Fruit fly (Drosophila melanogaster) whole organism, embryonic: ENCODE data around the gene CG17562.

Source experiments
- CG10321 ChIP-seq: fragments of 200-800 bp; sonication (Bioruptor generic); IDR thresholded peaks from 2 replicates; pipeline ENCODE4 v1.3.6; 2022; ENCODE audit warnings: missing biosample characterization, missing genetic modification characterization
- CG10959 ChIP-seq: fragments of 200-800 bp; sonication (Bioruptor generic); IDR thresholded peaks from 2 replicates; pipeline ENCODE4 v1.3.6; 2022; ENCODE audit warnings: missing biosample characterization, missing genetic modification characterization
- CG1233 ChIP-seq: fragments of 200-800 bp; sonication (Bioruptor generic); optimal IDR thresholded peaks from 4 replicates; lab custom pipeline; 2018; ENCODE audit warnings: missing biosample characterization, mild to moderate bottlenecking, missing genetic modification characterization
- CG12391 ChIP-seq: fragments of 200-800 bp; sonication (Bioruptor generic); optimal IDR thresholded peaks from 3 replicates; lab custom pipeline; 2018; ENCODE audit warnings: missing biosample characterization, mild to moderate bottlenecking, missing genetic modification characterization, moderate library complexity
- CG13123 ChIP-seq: fragments of 200-800 bp; sonication (Bioruptor generic); optimal IDR thresholded peaks from 2 replicates; lab custom pipeline; 2016; ENCODE audit warnings: missing biosample characterization, missing genetic modification characterization
- CG15696 ChIP-seq: fragments of 200-800 bp; sonication (Bioruptor generic); optimal IDR thresholded peaks from 2 replicates; lab custom pipeline; 2019; ENCODE audit warnings: missing biosample characterization, mild to moderate bottlenecking, missing genetic modification characterization, moderate library complexity
- CG17912 ChIP-seq: fragments of 200-800 bp; sonication (Bioruptor generic); optimal IDR thresholded peaks from 2 replicates; lab custom pipeline; 2018; ENCODE audit warnings: missing biosample characterization, mild to moderate bottlenecking, missing genetic modification characterization
- CG2712 ChIP-seq: fragments of 200-800 bp; optimal IDR thresholded peaks from 3 replicates; lab custom pipeline; 2019; ENCODE audit warnings: missing biosample characterization, mild to moderate bottlenecking, missing genetic modification characterization, moderate library complexity
- CG31441 ChIP-seq: fragments of 200-800 bp; sonication (Bioruptor generic); IDR thresholded peaks from 2 replicates; pipeline ENCODE4 v1.3.6; 2022; ENCODE audit warnings: missing biosample characterization, missing genetic modification characterization
- CG4328 ChIP-seq: fragments of 200-800 bp; sonication (Bioruptor generic); optimal IDR thresholded peaks from 3 replicates; lab custom pipeline; 2017; ENCODE audit warnings: missing biosample characterization, missing genetic modification reagents, missing genetic modification characterization
- CG4730 ChIP-seq: fragments of 200-800 bp; sonication (Bioruptor generic); IDR thresholded peaks from 2 replicates; pipeline ENCODE4 v1.3.6; 2022; ENCODE audit warnings: missing biosample characterization, missing genetic modification characterization
- CG4854 ChIP-seq: fragments of 200-800 bp; sonication (Bioruptor generic); optimal IDR thresholded peaks from 2 replicates; lab custom pipeline; 2016; ENCODE audit warnings: missing biosample characterization, missing genetic modification characterization, inconsistent platforms
- CG6689 ChIP-seq: fragments of 200-800 bp; sonication (Bioruptor generic); IDR thresholded peaks from 2 replicates; pipeline ENCODE4 v1.3.6; 2022; ENCODE audit warnings: missing biosample characterization, missing genetic modification characterization
- CG8765 ChIP-seq: fragments of 200-800 bp; sonication (Bioruptor generic); IDR thresholded peaks from 2 replicates; pipeline ENCODE4 v1.3.6; 2022; ENCODE audit warnings: missing biosample characterization, missing genetic modification characterization
- Deaf1 ChIP-seq: fragments of 200-800 bp; optimal IDR thresholded peaks from 3 replicates; lab custom pipeline; 2019; ENCODE audit warnings: missing biosample characterization, mild to moderate bottlenecking, missing genetic modification characterization, moderate library complexity
- Dref ChIP-seq: fragments of 200-800 bp; sonication (Bioruptor generic); IDR thresholded peaks from 2 replicates; pipeline ENCODE4 v1.3.6; 2022; ENCODE audit warnings: missing biosample characterization, missing genetic modification characterization
- Drgx ChIP-seq: fragments of 200-800 bp; sonication (Bioruptor generic); IDR thresholded peaks from 2 replicates; pipeline ENCODE4 v1.3.6; 2022; ENCODE audit warnings: missing biosample characterization, missing genetic modification characterization
- ERR ChIP-seq: fragments of 200-800 bp; sonication (Bioruptor generic); optimal IDR thresholded peaks from 2 replicates; lab custom pipeline; 2016; ENCODE audit warnings: missing biosample characterization, missing genetic modification characterization
- NC2β ChIP-seq: fragments of 200-800 bp; sonication (Bioruptor generic); optimal IDR thresholded peaks from 2 replicates; lab custom pipeline; 2016; ENCODE audit warnings: missing biosample characterization, missing genetic modification characterization
- NFAT ChIP-seq: fragments of 200-800 bp; sonication (Bioruptor generic); IDR thresholded peaks from 2 replicates; pipeline ENCODE4 v1.3.6; 2022; ENCODE audit warnings: missing biosample characterization, missing genetic modification characterization
- Nf-YA ChIP-seq: fragments of 200-800 bp; sonication (Bioruptor generic); IDR thresholded peaks from 2 replicates; pipeline ENCODE4 v1.3.6; 2022; ENCODE audit warnings: missing biosample characterization, missing genetic modification characterization
- Nf-YB ChIP-seq: fragments of 200-800 bp; sonication (Bioruptor generic); optimal IDR thresholded peaks from 3 replicates; lab custom pipeline; 2019; ENCODE audit warnings: missing biosample characterization, mild to moderate bottlenecking, missing genetic modification characterization, moderate library complexity
- Nf-YC ChIP-seq: fragments of 200-800 bp; optimal IDR thresholded peaks from 3 replicates; lab custom pipeline; 2019; ENCODE audit warnings: missing biosample characterization, mild to moderate bottlenecking, missing genetic modification characterization, moderate library complexity
- Six4 ChIP-seq: fragments of 200-800 bp; sonication (Bioruptor generic); optimal IDR thresholded peaks from 2 replicates; lab custom pipeline; 2016; ENCODE audit warnings: missing biosample characterization, missing genetic modification characterization
- Ssrp ChIP-seq: fragments of 200-800 bp; sonication (Bioruptor generic); optimal IDR thresholded peaks from 2 replicates; lab custom pipeline; 2018; ENCODE audit warnings: missing biosample characterization, mild to moderate bottlenecking, missing genetic modification characterization, moderate library complexity
- Trl ChIP-seq, 3 experiments: fragments of >200 bp in 2 of 3; fragments of 200-800 bp in 1 of 3; sonication (Bioruptor generic) in 1 of 3; optimal IDR thresholded peaks; 2 replicates in 1 of 3; 3 replicates in 2 of 3; lab custom pipeline; 2016 to 2017; ENCODE audit warnings: missing biosample characterization in 1 of 3, missing genetic modification characterization in 1 of 3
- Vsx1 ChIP-seq: fragments of 200-800 bp; sonication (Bioruptor generic); optimal IDR thresholded peaks from 2 replicates; lab custom pipeline; 2017; ENCODE audit warnings: missing biosample characterization, mild to moderate bottlenecking, missing genetic modification characterization, missing genetic modification reagents
- Xrp1 ChIP-seq: fragments of 200-800 bp; sonication (Bioruptor generic); IDR thresholded peaks from 2 replicates; pipeline ENCODE4 v1.3.6; 2022; ENCODE audit warnings: missing biosample characterization, missing genetic modification characterization
- ac ChIP-seq: fragments of 200-800 bp; sonication (Bioruptor generic); optimal IDR thresholded peaks from 3 replicates; lab custom pipeline; 2017; ENCODE audit warnings: missing biosample characterization, mild to moderate bottlenecking, missing genetic modification characterization
- ato ChIP-seq: fragments of 200-800 bp; sonication (Bioruptor generic); IDR thresholded peaks from 2 replicates; pipeline ENCODE4 v1.3.6; 2022; ENCODE audit warnings: missing biosample characterization, missing genetic modification characterization; ENCODE audit not compliant: partially characterized antibody
- cato ChIP-seq: fragments of 200-800 bp; sonication (Bioruptor generic); optimal IDR thresholded peaks from 2 replicates; lab custom pipeline; 2016; ENCODE audit warnings: missing biosample characterization, missing genetic modification characterization, borderline replicate concordance
- cg ChIP-seq: fragments of 200-800 bp; sonication (Bioruptor generic); optimal IDR thresholded peaks from 3 replicates; lab custom pipeline; 2019; ENCODE audit warnings: missing biosample characterization, mild to moderate bottlenecking, missing genetic modification characterization, moderate library complexity
- chif ChIP-seq, 2 experiments: fragments of 200-800 bp; sonication (Bioruptor generic); optimal IDR thresholded peaks; 3 replicates each; lab custom pipeline; 2016; ENCODE audit warnings: missing biosample characterization in 2 of 2, missing genetic modification characterization in 2 of 2
- ci ChIP-seq: fragments of 200-800 bp; sonication (Bioruptor generic); IDR thresholded peaks from 3 replicates; pipeline ENCODE4 v1.3.6; 2022; ENCODE audit warnings: missing biosample characterization, missing genetic modification characterization
- cwo ChIP-seq: fragments of 200-800 bp; sonication (Bioruptor generic); optimal IDR thresholded peaks from 3 replicates; lab custom pipeline; 2017; ENCODE audit warnings: missing biosample characterization, missing genetic modification characterization, mild to moderate bottlenecking, moderate library complexity, missing genetic modification reagents
- dimm ChIP-seq: fragments of 200-800 bp; sonication (Bioruptor generic); IDR thresholded peaks from 2 replicates; pipeline ENCODE4 v1.3.6; 2022; ENCODE audit warnings: missing biosample characterization, missing genetic modification characterization
- eve ChIP-seq, 2 experiments: fragments of >200 bp; optimal IDR thresholded peaks; 2 replicates each; lab custom pipeline; 2017; ENCODE audit warnings: missing biosample characterization in 2 of 2, missing genetic modification characterization in 2 of 2
- fd102C ChIP-seq: fragments of 200-800 bp; sonication (Bioruptor generic); optimal IDR thresholded peaks from 2 replicates; lab custom pipeline; 2018; ENCODE audit warnings: missing biosample characterization, mild to moderate bottlenecking, missing genetic modification characterization, moderate library complexity
- fd96Cb ChIP-seq: fragments of 200-800 bp; sonication (Bioruptor generic); optimal IDR thresholded peaks from 2 replicates; lab custom pipeline; 2018; ENCODE audit warnings: missing biosample characterization, mild to moderate bottlenecking, missing genetic modification characterization, moderate library complexity
- grau ChIP-seq: fragments of 200-800 bp; optimal IDR thresholded peaks from 3 replicates; lab custom pipeline; 2019; ENCODE audit warnings: missing biosample characterization, mild to moderate bottlenecking, missing genetic modification characterization, moderate library complexity
- grn ChIP-seq: fragments of 200-800 bp; sonication (Bioruptor generic); optimal IDR thresholded peaks from 3 replicates; lab custom pipeline; 2017; ENCODE audit warnings: missing biosample characterization, missing genetic modification characterization
- kay ChIP-seq: fragments of 200-800 bp; sonication (Bioruptor generic); optimal IDR thresholded peaks from 2 replicates; lab custom pipeline; 2016; ENCODE audit warnings: missing biosample characterization, missing genetic modification characterization
- lov ChIP-seq, 2 experiments: fragments of 200-800 bp in 1 of 2; fragments of >200 bp in 1 of 2; sonication (Bioruptor generic) in 1 of 2; IDR thresholded peaks in 1 of 2; optimal IDR thresholded peaks in 1 of 2; 2 replicates in 1 of 2; 3 replicates in 1 of 2; pipeline versions ENCODE4 v1.3.6 to Lab custom; 2017 to 2022; ENCODE audit warnings: missing biosample characterization in 1 of 2, missing genetic modification characterization in 1 of 2
- onecut ChIP-seq: fragments of 200-800 bp; sonication (Bioruptor generic); IDR thresholded peaks from 2 replicates; pipeline ENCODE4 v1.3.6; 2022; ENCODE audit warnings: missing biosample characterization, missing genetic modification characterization
- ranshi ChIP-seq: fragments of 200-800 bp; sonication (Bioruptor generic); IDR thresholded peaks from 2 replicates; pipeline ENCODE4 v1.3.6; 2022; ENCODE audit warnings: missing biosample characterization, missing genetic modification characterization
- salm ChIP-seq: fragments of 200-800 bp; sonication (Bioruptor generic); optimal IDR thresholded peaks from 2 replicates; lab custom pipeline; 2018; ENCODE audit warnings: missing biosample characterization, mild to moderate bottlenecking, missing genetic modification characterization
- sna ChIP-seq: fragments of 200-800 bp; sonication (Bioruptor generic); IDR thresholded peaks from 2 replicates; pipeline ENCODE4 v1.3.6; 2022; ENCODE audit warnings: missing biosample characterization, missing genetic modification characterization; ENCODE audit not compliant: partially characterized antibody
- tin ChIP-seq: fragments of 200-800 bp; sonication (Bioruptor generic); optimal IDR thresholded peaks from 3 replicates; lab custom pipeline; 2016; ENCODE audit warnings: missing biosample characterization, missing genetic modification characterization
- usp ChIP-seq: fragments of >200 bp; optimal IDR thresholded peaks from 2 replicates; lab custom pipeline; 2017; ENCODE audit warnings: missing biosample characterization, missing genetic modification characterization

CG17562 gene

DNA sequence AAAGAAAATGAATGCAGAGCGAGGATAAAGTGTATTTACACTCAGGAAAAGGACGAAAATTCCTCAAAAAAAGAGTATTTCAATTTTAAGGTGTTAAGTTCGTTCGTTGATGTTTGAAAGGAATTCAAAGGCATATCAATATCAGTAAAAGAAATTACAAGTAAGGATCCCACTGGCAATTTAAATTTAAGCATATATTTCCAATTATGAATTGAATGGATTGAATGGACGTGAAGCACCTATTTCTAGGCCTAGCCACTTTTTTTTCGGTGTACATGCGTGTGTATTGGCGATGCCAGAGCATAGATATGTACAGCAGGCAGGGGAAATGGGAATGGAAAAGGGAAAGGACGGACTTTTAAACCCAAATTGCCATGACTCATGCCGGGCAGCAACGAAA lies 15.5 kb downstream of the CG17562 start (continued):
- TF ChIP-seq chif (GFP tag; optimal IDR thresholded peaks at IDR 0.05; lab: Kevin White, UChicago), result peak in 1 of 2 experiments; percentile 28
- peak; percentile 82 for TF ChIP-seq CG15696 (tag; lab: Kevin White, UChicago)
- TF ChIP-seq salm, result no peak
- TF ChIP-seq sna, result no peak
- peak; percentile 22 for TF ChIP-seq Ssrp (tag; lab: Kevin White, UChicago)
- TF ChIP-seq Dref (GFP tag; lab: Robert Waterston, UW), result no peak
- peak; percentile 62 for TF ChIP-seq CG2712 (tag; lab: Kevin White, UChicago)
- no peak for TF ChIP-seq Six4 (GFP tag; lab: Kevin White, UChicago)
- peak; percentile 22 for TF ChIP-seq kay (GFP tag; lab: Kevin White, UChicago)
- peak in 1 of 2 experiments; percentile 34 for TF ChIP-seq eve (GFP tag; optimal IDR thresholded peaks at IDR 0.05; lab: Kevin White, UChicago)
- no peak for TF ChIP-seq Vsx1 (GFP tag; lab: Kevin White, UChicago)
- no peak for TF ChIP-seq dimm (GFP tag; lab: Robert Waterston, UW)
- peak; percentile 39 for TF ChIP-seq CG12391
- TF ChIP-seq CG4328 (GFP tag; lab: Kevin White, UChicago), result no peak
- no peak for TF ChIP-seq usp (GFP tag; lab: Kevin White, UChicago)
- TF ChIP-seq Xrp1 (GFP tag; lab: Robert Waterston, UW), result peak; percentile 59; the same call in 1 of the 2 replicates
- TF ChIP-seq ci (GFP tag; lab: Robert Waterston, UW), result no peak
- TF ChIP-seq CG10321 (GFP tag; lab: Robert Waterston, UW), result no peak
- no peak for TF ChIP-seq lov (optimal IDR thresholded peaks at IDR 0.05; lab: Kevin White, UChicago)
- TF ChIP-seq lov (GFP tag; IDR thresholded peaks at IDR 0.05; lab: Robert Waterston, UW), result no peak
- TF ChIP-seq CG31441 (GFP tag; lab: Robert Waterston, UW), result no peak
- TF ChIP-seq grau (tag; lab: Kevin White, UChicago), result peak; percentile 17
- no peak for TF ChIP-seq cato (GFP tag; lab: Kevin White, UChicago)
- TF ChIP-seq fd102C (GFP tag; lab: Kevin White, UChicago), result peak; percentile 59
- TF ChIP-seq CG1233, result peak; percentile 23
- TF ChIP-seq tin (GFP tag; lab: Kevin White, UChicago), result peak; percentile 2
- TF ChIP-seq NC2β (GFP tag; lab: Kevin White, UChicago), result no peak
- TF ChIP-seq Drgx (GFP tag; lab: Robert Waterston, UW), result no peak
- no peak for TF ChIP-seq CG4854 (GFP tag; lab: Kevin White, UChicago)
- TF ChIP-seq ato (GFP tag; lab: Robert Waterston, UW), result no peak
- 0 out of 2 replicates have a peak, but pooled peaks have one; percentile 19 for TF ChIP-seq CG10959 (GFP tag; lab: Robert Waterston, UW)
- no peak for TF ChIP-seq CG6689 (GFP tag; lab: Robert Waterston, UW)
- TF ChIP-seq ERR (GFP tag; lab: Kevin White, UChicago), result no peak
- no peak for TF ChIP-seq CG17912
- TF ChIP-seq ranshi (GFP tag; lab: Robert Waterston, UW), result no peak
- TF ChIP-seq ac (GFP tag; lab: Kevin White, UChicago), result peak; percentile 27
- peak; percentile 33 for TF ChIP-seq grn (GFP tag; lab: Kevin White, UChicago)
- 0 out of 2 replicates have a peak, but pooled peaks have one; percentile 9 for TF ChIP-seq onecut (GFP tag; lab: Robert Waterston, UW)
- peak; percentile 1 for TF ChIP-seq fd96Cb (tag; lab: Kevin White, UChicago)
- TF ChIP-seq CG8765, result peak; percentile 20; the same call in 1 of the 2 replicates
- no peak for TF ChIP-seq CG13123 (GFP tag; lab: Kevin White, UChicago)
- TF ChIP-seq, all 482 proteins: peak for 59

DNA sequence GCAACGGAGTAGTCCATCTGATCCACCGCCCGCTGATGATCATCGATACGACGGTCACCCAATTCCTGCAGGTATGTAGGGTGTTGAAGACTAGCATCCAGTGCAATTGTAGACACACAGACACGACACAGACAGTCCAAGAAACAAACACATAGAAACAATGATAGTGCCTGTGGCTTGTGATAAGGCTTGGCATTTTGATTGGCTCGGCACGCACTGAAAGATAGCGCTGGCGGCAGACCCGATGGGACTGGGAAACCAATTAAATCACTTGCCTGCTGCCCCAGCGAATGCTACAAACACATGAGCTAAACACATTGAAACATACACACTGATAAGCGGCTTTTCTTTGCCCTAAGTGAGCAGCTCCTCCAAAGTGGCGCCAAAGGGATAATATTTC lies 17.6 kb downstream of the CG17562 start:
- TF ChIP-seq Nf-YB (GFP tag; lab: Kevin White, UChicago) (peak; percentile 95), cato (GFP tag; lab: Kevin White, UChicago) (no peak), cg (GFP tag; lab: Kevin White, UChicago) (peak; percentile 49), NFAT (GFP tag; lab: Robert Waterston, UW) (0 out of 2 replicates have a peak, but pooled peaks have one; percentile 5), CG4730 (GFP tag; lab: Robert Waterston, UW) (no peak), Nf-YA (GFP tag; lab: Robert Waterston, UW) (peak; percentile 25; the same call in 1 of the 2 replicates), cwo (GFP tag; lab: Kevin White, UChicago) (no peak), Trl (optimal IDR thresholded peaks at IDR 0.05; lab: Kevin White, UChicago) (no peak), Trl (GFP tag; optimal IDR thresholded peaks at IDR 0.05; lab: Kevin White, UChicago) (no peak), Deaf1 (tag; lab: Kevin White, UChicago) (no peak), Nf-YC (tag; lab: Kevin White, UChicago) (peak; percentile 95)
